Worm (Caenorhabditis elegans) whole organism, L1 larva: ENCODE measurements around the gene Y76B12C.4.

Experiments used
- ama-1 ChIP-seq: fragments of 150-350 bp; optimal IDR thresholded peaks from 2 replicates; lab custom pipeline; 2014
- egl-27 ChIP-seq, 2 experiments: fragments of 150-350 bp in 1 of 2; sonication (generic microtip); optimal IDR thresholded peaks; 3 replicates each; lab custom pipeline; 2017 to 2018; ENCODE audit warnings: missing biosample characterization in 2 of 2, missing genetic modification characterization in 2 of 2, missing genetic modification reagents in 2 of 2
- elt-2 ChIP-seq: sonication (generic microtip); optimal IDR thresholded peaks from 2 replicates; lab custom pipeline; 2016; ENCODE audit warnings: missing genetic modification characterization, mild to moderate bottlenecking, inconsistent platforms, missing compliant biosample characterization, missing genetic modification reagents

- no peak for TF ChIP-seq elt-2 (tag; lab: Kevin White, UChicago)
- TF ChIP-seq ama-1 (lab: Kevin White, UChicago) = no peak
- no peak for TF ChIP-seq egl-27 (tag; optimal IDR thresholded peaks at IDR 0.05; lab: Kevin White, UChicago)
These were observed 2.0 kb downstream of the Y76B12C.4 start for ce11 chrIV:1970158-1970557.
